Fruit fly (Drosophila melanogaster) whole organism, embryonic: Measurements from ENCODE around the gene CG43403.

Source experiments
- Atf6 ChIP-seq: fragments of 200-800 bp; sonication (Bioruptor generic); IDR thresholded peaks from 2 replicates; pipeline ENCODE4 v1.3.6; 2022; ENCODE audit warnings: missing biosample characterization, missing genetic modification characterization
- B-H2 ChIP-seq: fragments of 200-800 bp; sonication (Bioruptor generic); optimal IDR thresholded peaks from 2 replicates; lab custom pipeline; 2018; ENCODE audit warnings: missing biosample characterization, mild to moderate bottlenecking, missing genetic modification characterization
- CG10267 ChIP-seq: fragments of 200-800 bp; sonication (Bioruptor generic); optimal IDR thresholded peaks from 2 replicates; lab custom pipeline; 2018; ENCODE audit warnings: missing biosample characterization, mild to moderate bottlenecking, missing genetic modification characterization, moderate library complexity
- CG11695 ChIP-seq: fragments of 200-800 bp; sonication (Bioruptor generic); IDR thresholded peaks from 3 replicates; pipeline ENCODE4 v1.3.6; 2022; ENCODE audit warnings: missing biosample characterization, missing genetic modification characterization
- CG12391 ChIP-seq: fragments of 200-800 bp; sonication (Bioruptor generic); optimal IDR thresholded peaks from 3 replicates; lab custom pipeline; 2018; ENCODE audit warnings: missing biosample characterization, mild to moderate bottlenecking, missing genetic modification characterization, moderate library complexity
- CG13287 ChIP-seq: fragments of 200-800 bp; sonication (Bioruptor generic); IDR thresholded peaks from 2 replicates; pipeline ENCODE4 v1.3.6; 2022; ENCODE audit warnings: missing biosample characterization, missing genetic modification characterization; ENCODE audit not compliant: partially characterized antibody
- CG13296 ChIP-seq: fragments of 200-800 bp; sonication (Bioruptor generic); optimal IDR thresholded peaks from 3 replicates; lab custom pipeline; 2018; ENCODE audit warnings: missing biosample characterization, mild to moderate bottlenecking, missing genetic modification characterization
- CG15011 ChIP-seq: fragments of 200-800 bp; sonication (Bioruptor generic); optimal IDR thresholded peaks from 3 replicates; lab custom pipeline; 2018; ENCODE audit warnings: missing biosample characterization, mild to moderate bottlenecking, missing genetic modification characterization
- CG16813 ChIP-seq: fragments of 200-800 bp; sonication (Bioruptor generic); IDR thresholded peaks from 3 replicates; pipeline ENCODE4 v1.3.6; 2022; ENCODE audit warnings: missing biosample characterization, missing genetic modification characterization; ENCODE audit not compliant: partially characterized antibody
- CG17361 ChIP-seq: fragments of 200-800 bp; sonication (Bioruptor generic); IDR thresholded peaks from 3 replicates; pipeline ENCODE4 v1.3.6; 2022; ENCODE audit warnings: missing biosample characterization, missing genetic modification characterization
- CG17912 ChIP-seq: fragments of 200-800 bp; sonication (Bioruptor generic); optimal IDR thresholded peaks from 2 replicates; lab custom pipeline; 2018; ENCODE audit warnings: missing biosample characterization, mild to moderate bottlenecking, missing genetic modification characterization
- CG1792 ChIP-seq: fragments of 200-800 bp; sonication (Bioruptor generic); optimal IDR thresholded peaks from 2 replicates; lab custom pipeline; 2016; ENCODE audit warnings: missing biosample characterization, missing genetic modification characterization
- CG2199 ChIP-seq: fragments of 200-800 bp; sonication (Bioruptor generic); IDR thresholded peaks from 3 replicates; pipeline ENCODE4 v1.3.6; 2022; ENCODE audit warnings: missing biosample characterization, missing genetic modification characterization
- CG33557 ChIP-seq: fragments of 200-800 bp; sonication (Bioruptor generic); optimal IDR thresholded peaks from 2 replicates; lab custom pipeline; 2019; ENCODE audit warnings: missing biosample characterization, mild to moderate bottlenecking, missing genetic modification characterization, moderate library complexity
- CG4360 ChIP-seq: fragments of 200-800 bp; sonication (Bioruptor generic); IDR thresholded peaks from 2 replicates; pipeline ENCODE4 v1.3.6; 2022; ENCODE audit warnings: missing biosample characterization, missing genetic modification characterization
- CG7745 ChIP-seq: fragments of 200-800 bp; sonication (Bioruptor generic); optimal IDR thresholded peaks from 2 replicates; lab custom pipeline; 2018; ENCODE audit warnings: missing biosample characterization, mild to moderate bottlenecking, missing genetic modification characterization, moderate library complexity
- CG9437 ChIP-seq: fragments of 200-800 bp; sonication (Bioruptor generic); optimal IDR thresholded peaks from 2 replicates; lab custom pipeline; 2018; ENCODE audit warnings: missing biosample characterization, mild to moderate bottlenecking, missing genetic modification characterization
- CTCF ChIP-seq: fragments of 200-800 bp; sonication (Bioruptor generic); optimal IDR thresholded peaks from 2 replicates; lab custom pipeline; 2017; ENCODE audit warnings: missing biosample characterization, mild to moderate bottlenecking, missing genetic modification characterization, moderate library complexity
- Dek ChIP-seq: fragments of 200-800 bp; sonication (Bioruptor generic); optimal IDR thresholded peaks from 3 replicates; lab custom pipeline; 2019; ENCODE audit warnings: missing biosample characterization, mild to moderate bottlenecking, missing genetic modification characterization, moderate library complexity
- E2f1 ChIP-seq: fragments of 200-800 bp; sonication (Bioruptor generic); IDR thresholded peaks from 2 replicates; pipeline ENCODE4 v1.3.6; 2022; ENCODE audit warnings: missing biosample characterization, missing genetic modification characterization
- HLH3B ChIP-seq: fragments of 200-800 bp; sonication (Bioruptor generic); IDR thresholded peaks from 2 replicates; pipeline ENCODE4 v1.3.6; 2022; ENCODE audit warnings: missing biosample characterization, missing genetic modification characterization
- HLH54F ChIP-seq: fragments of 200-800 bp; sonication (Bioruptor generic); optimal IDR thresholded peaks from 3 replicates; lab custom pipeline; 2016; ENCODE audit warnings: missing biosample characterization, missing genetic modification characterization
- HmgD ChIP-seq: fragments of 200-800 bp; sonication (Bioruptor generic); optimal IDR thresholded peaks from 3 replicates; lab custom pipeline; 2016; ENCODE audit warnings: missing biosample characterization, missing genetic modification characterization
- Jarid2 ChIP-seq: fragments of 200-800 bp; sonication (Bioruptor generic); optimal IDR thresholded peaks from 3 replicates; lab custom pipeline; 2017; ENCODE audit warnings: mild to moderate bottlenecking, missing biosample characterization, missing genetic modification reagents, missing genetic modification characterization
- MESR4 ChIP-seq: fragments of 200-800 bp; sonication (Bioruptor generic); optimal IDR thresholded peaks from 2 replicates; lab custom pipeline; 2018; ENCODE audit warnings: missing biosample characterization, mild to moderate bottlenecking, missing genetic modification characterization, moderate library complexity
- NC2α ChIP-seq: fragments of 200-800 bp; sonication (Bioruptor generic); optimal IDR thresholded peaks from 2 replicates; lab custom pipeline; 2016; ENCODE audit warnings: missing biosample characterization, missing genetic modification characterization
- NfI ChIP-seq: fragments of 200-800 bp; sonication (Bioruptor generic); optimal IDR thresholded peaks from 3 replicates; lab custom pipeline; 2018; ENCODE audit warnings: missing biosample characterization, mild to moderate bottlenecking, missing genetic modification characterization, moderate library complexity
- Pdp1 ChIP-seq, 2 experiments: fragments of 200-800 bp; sonication (Bioruptor generic); optimal IDR thresholded peaks; 3 replicates each; lab custom pipeline; 2016; ENCODE audit warnings: missing biosample characterization in 2 of 2, missing genetic modification characterization in 2 of 2, mild to moderate bottlenecking in 1 of 2, moderate library complexity in 1 of 2
- Six4 ChIP-seq: fragments of 200-800 bp; sonication (Bioruptor generic); optimal IDR thresholded peaks from 2 replicates; lab custom pipeline; 2016; ENCODE audit warnings: missing biosample characterization, missing genetic modification characterization
- Sox102F ChIP-seq: fragments of 200-800 bp; sonication (Bioruptor generic); optimal IDR thresholded peaks from 2 replicates; lab custom pipeline; 2018; ENCODE audit warnings: missing biosample characterization, mild to moderate bottlenecking, missing genetic modification characterization, moderate library complexity
- abd-A ChIP-seq: fragments of 200-800 bp; sonication (Bioruptor generic); optimal IDR thresholded peaks from 3 replicates; lab custom pipeline; 2019; ENCODE audit warnings: missing biosample characterization, mild to moderate bottlenecking, missing genetic modification characterization, moderate library complexity
- cg ChIP-seq: fragments of 200-800 bp; sonication (Bioruptor generic); optimal IDR thresholded peaks from 3 replicates; lab custom pipeline; 2019; ENCODE audit warnings: missing biosample characterization, mild to moderate bottlenecking, missing genetic modification characterization, moderate library complexity
- chm ChIP-seq: fragments of 200-800 bp; sonication (Bioruptor generic); IDR thresholded peaks from 2 replicates; pipeline ENCODE4 v1.3.6; 2022; ENCODE audit warnings: missing biosample characterization, missing genetic modification characterization
- chn ChIP-seq: fragments of 200-800 bp; sonication (Bioruptor generic); optimal IDR thresholded peaks from 2 replicates; lab custom pipeline; 2016; ENCODE audit warnings: missing biosample characterization, missing genetic modification characterization
- danr ChIP-seq: fragments of 200-800 bp; sonication (Bioruptor generic); IDR thresholded peaks from 2 replicates; pipeline ENCODE4 v1.3.6; 2022; ENCODE audit warnings: missing biosample characterization, missing genetic modification characterization
- dmrt11E ChIP-seq: fragments of 200-800 bp; sonication (Bioruptor generic); optimal IDR thresholded peaks from 3 replicates; lab custom pipeline; 2018; ENCODE audit warnings: missing biosample characterization, mild to moderate bottlenecking, missing genetic modification characterization, moderate library complexity
- dpn ChIP-seq, 2 experiments: fragments of 200-800 bp; sonication (Bioruptor generic); optimal IDR thresholded peaks; 3 replicates each; lab custom pipeline; 2016; ENCODE audit warnings: missing biosample characterization in 2 of 2, missing genetic modification characterization in 2 of 2
- exex ChIP-seq: fragments of 200-800 bp; sonication (Bioruptor generic); optimal IDR thresholded peaks from 4 replicates; lab custom pipeline; 2018; ENCODE audit warnings: missing biosample characterization, mild to moderate bottlenecking, missing genetic modification characterization, moderate library complexity
- gfzf ChIP-seq: fragments of 200-800 bp; sonication (Bioruptor generic); optimal IDR thresholded peaks from 2 replicates; lab custom pipeline; 2016; ENCODE audit warnings: missing biosample characterization, mild to moderate bottlenecking, missing genetic modification characterization, moderate library complexity
- hb ChIP-seq: fragments of 200-800 bp; sonication (Bioruptor generic); IDR thresholded peaks from 3 replicates; pipeline ENCODE4 v1.3.6; 2022; ENCODE audit warnings: missing biosample characterization, missing genetic modification characterization; ENCODE audit not compliant: partially characterized antibody
- ken ChIP-seq: fragments of 200-800 bp; sonication (Bioruptor generic); IDR thresholded peaks from 3 replicates; pipeline ENCODE4 v1.3.6; 2022; ENCODE audit warnings: missing biosample characterization, missing genetic modification characterization
- knrl ChIP-seq: fragments of 200-800 bp; sonication (Bioruptor generic); IDR thresholded peaks from 3 replicates; pipeline ENCODE4 v1.3.6; 2022; ENCODE audit warnings: missing biosample characterization, missing genetic modification characterization; ENCODE audit not compliant: partially characterized antibody
- lbe ChIP-seq: fragments of 200-800 bp; sonication (Bioruptor generic); optimal IDR thresholded peaks from 2 replicates; lab custom pipeline; 2016; ENCODE audit warnings: missing biosample characterization, mild to moderate bottlenecking, missing genetic modification characterization
- lilli ChIP-seq: fragments of 200-800 bp; sonication (Bioruptor generic); optimal IDR thresholded peaks from 3 replicates; lab custom pipeline; 2016; ENCODE audit warnings: missing biosample characterization, missing genetic modification characterization
- pan ChIP-seq, 4 experiments: fragments of >200 bp in 3 of 4; fragments of 200-800 bp in 1 of 4; sonication (Bioruptor generic) in 1 of 4; optimal IDR thresholded peaks in 3 of 4; IDR thresholded peaks in 1 of 4; 2 replicates each; pipeline versions ENCODE4 v1.3.6 to Lab custom; 2017 to 2022; ENCODE audit warnings: missing biosample characterization in 2 of 4, missing genetic modification characterization in 2 of 4, mixed read lengths in 1 of 4
- repo ChIP-seq: fragments of 200-800 bp; sonication (Bioruptor generic); optimal IDR thresholded peaks from 2 replicates; lab custom pipeline; 2016; ENCODE audit warnings: missing biosample characterization, missing genetic modification characterization
- sna ChIP-seq: fragments of 200-800 bp; sonication (Bioruptor generic); IDR thresholded peaks from 2 replicates; pipeline ENCODE4 v1.3.6; 2022; ENCODE audit warnings: missing biosample characterization, missing genetic modification characterization; ENCODE audit not compliant: partially characterized antibody
- stwl ChIP-seq: fragments of 200-800 bp; sonication (Bioruptor generic); optimal IDR thresholded peaks from 3 replicates; lab custom pipeline; 2018; ENCODE audit warnings: missing biosample characterization, mild to moderate bottlenecking, missing genetic modification characterization, moderate library complexity
- tap ChIP-seq: fragments of 200-800 bp; optimal IDR thresholded peaks from 3 replicates; lab custom pipeline; 2019; ENCODE audit warnings: missing biosample characterization, mild to moderate bottlenecking, missing genetic modification characterization, moderate library complexity

CG43403 gene

DNA sequence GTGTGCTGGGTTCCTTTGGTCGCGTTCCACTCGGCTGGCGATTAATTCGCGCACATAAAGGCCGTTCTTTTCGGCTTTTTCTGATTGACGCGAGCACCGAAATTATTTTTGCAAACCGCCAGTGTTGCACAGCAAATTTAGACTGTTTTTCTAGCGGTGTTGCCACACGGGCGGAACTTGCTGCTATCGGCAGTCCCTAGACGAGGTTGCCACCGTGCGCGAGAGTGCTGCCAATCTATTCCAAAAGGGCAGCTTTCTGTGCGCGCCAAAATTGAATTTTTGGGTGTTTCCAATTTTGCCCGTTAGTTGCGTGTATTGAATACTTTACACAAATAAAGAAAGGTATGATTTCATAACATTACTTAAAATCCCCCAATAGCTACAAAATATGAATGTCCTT lies 34.7 kb upstream of the CG43403 start, which contains the start of gene Drp1 (continued):
- TF ChIP-seq Pdp1 (GFP tag; optimal IDR thresholded peaks at IDR 0.05; lab: Kevin White, UChicago) (peak in 1 of 2 experiments; percentile 41), CG10267 (tag; lab: Kevin White, UChicago) (peak; percentile 96), MESR4 (GFP tag; lab: Kevin White, UChicago) (peak; percentile 58), CG2199 (GFP tag; lab: Robert Waterston, UW) (0 out of 3 replicates have a peak, but pooled peaks have one; percentile 48), danr (GFP tag; lab: Robert Waterston, UW) (no peak), sna (GFP tag; lab: Robert Waterston, UW) (peak; percentile 56; the same call in 1 of the 2 replicates), pan (optimal IDR thresholded peaks at IDR 0.05; lab: Kevin White, UChicago) (no peak), pan (GFP tag; optimal IDR thresholded peaks at IDR 0.05 in 1 of 2, IDR thresholded peaks at IDR 0.05 in 1 of 2) (peak in 1 of 2 experiments; percentile 51), ken (peak; percentile 77), CG11695 (GFP tag; lab: Robert Waterston, UW) (no peak), repo (peak; percentile 53), CG12391 (tag; lab: Kevin White, UChicago) (peak; percentile 9), lbe (GFP tag; lab: Kevin White, UChicago) (no peak), CG16813 (peak; percentile 75), cg (GFP tag; lab: Kevin White, UChicago) (no peak), exex (tag; lab: Kevin White, UChicago) (no peak), Sox102F (no peak), chm (peak; percentile 61; the same call in 1 of the 2 replicates), tap (tag; lab: Kevin White, UChicago) (no peak), gfzf (GFP tag; lab: Kevin White, UChicago) (peak; percentile 27), HmgD (GFP tag; lab: Kevin White, UChicago) (peak; percentile 96), knrl (peak; percentile 77), Six4 (GFP tag; lab: Kevin White, UChicago) (peak; percentile 33), dpn (GFP tag; optimal IDR thresholded peaks at IDR 0.05; lab: Kevin White, UChicago) (peak; percentile 70 to 74), dmrt11E (tag; lab: Kevin White, UChicago) (peak; percentile 23), abd-A (tag; lab: Kevin White, UChicago) (no peak), CG7745 (tag; lab: Kevin White, UChicago) (no peak), CTCF (GFP tag; lab: Kevin White, UChicago) (peak; percentile 93), CG17361 (GFP tag; lab: Robert Waterston, UW) (0 out of 3 replicates have a peak, but pooled peaks have one; percentile 30), CG33557 (no peak), CG1792 (GFP tag; lab: Kevin White, UChicago) (peak; percentile 30), CG17912 (GFP tag; lab: Kevin White, UChicago) (peak; percentile 66), hb (GFP tag; lab: Robert Waterston, UW) (peak; percentile 58; the same call in 2 of the 3 replicates), HLH3B (GFP tag; lab: Robert Waterston, UW) (peak; percentile 47; the same call in 1 of the 2 replicates), chn (GFP tag; lab: Kevin White, UChicago) (peak; percentile 53), NfI (GFP tag; lab: Kevin White, UChicago) (peak; percentile 55), NC2α (peak; percentile 20), B-H2 (peak; percentile 71), stwl (tag; lab: Kevin White, UChicago) (peak; percentile 99), CG13296 (GFP tag; lab: Kevin White, UChicago) (peak; percentile 4), CG4360 (peak; percentile 18; the same call in 1 of the 2 replicates), CG9437 (GFP tag; lab: Kevin White, UChicago) (no peak), CG15011 (GFP tag; lab: Kevin White, UChicago) (no peak), CG13287 (GFP tag; lab: Robert Waterston, UW) (peak; percentile 88), Atf6 (GFP tag; lab: Robert Waterston, UW) (peak; percentile 25; the same call in 1 of the 2 replicates), E2f1 (GFP tag; lab: Robert Waterston, UW) (peak; percentile 36; the same call in 1 of the 2 replicates), Jarid2 (GFP tag; lab: Kevin White, UChicago) (peak; percentile 25), HLH54F (GFP tag; lab: Kevin White, UChicago) (peak; percentile 60), lilli (peak; percentile 64), Dek (tag; lab: Kevin White, UChicago) (no peak)
